Fruit fly (Drosophila melanogaster) whole organism: ENCODE results near the gene CG13045.

Experiments used
- CG8478 ChIP-seq: fragments of >200 bp; optimal IDR thresholded peaks from 2 replicates; lab custom pipeline; 2018; ENCODE audit warnings: inconsistent platforms
- usp ChIP-seq: fragments of >200 bp; optimal IDR thresholded peaks from 2 replicates; lab custom pipeline; 2017; ENCODE audit warnings: missing biosample characterization, missing genetic modification characterization, mixed read lengths

DNA sequence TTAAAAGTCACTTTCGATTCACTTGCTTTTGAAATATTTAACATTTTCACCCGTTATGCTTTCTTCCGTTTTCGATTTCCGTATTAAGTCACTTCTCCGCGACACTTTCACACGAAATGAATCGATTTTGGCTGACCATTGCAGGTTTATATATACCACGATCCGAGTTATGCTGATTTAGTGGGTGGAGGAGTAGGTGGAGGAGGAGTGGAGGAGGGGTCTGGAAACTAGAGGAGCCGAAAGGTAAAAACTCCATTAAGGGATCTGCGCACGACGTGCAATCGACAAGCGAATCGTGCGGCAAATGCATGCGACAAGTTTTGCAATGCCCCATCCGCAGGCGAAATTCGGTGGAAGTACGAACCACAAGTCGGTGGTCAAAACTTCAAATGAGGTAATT lies at the start of gene CG13045:
- TF ChIP-seq usp (GFP tag; lab: Kevin White, UChicago) (no peak), CG8478 (lab: Kevin White, UChicago) (no peak)
